Fruit fly (Drosophila melanogaster) whole organism: ENCODE measurements around the gene wts.

Experiments
- CG8478 ChIP-seq: fragments of >200 bp; optimal IDR thresholded peaks from 2 replicates; lab custom pipeline; 2018; ENCODE audit warnings: inconsistent platforms
- Dll ChIP-seq: fragments of >200 bp; optimal IDR thresholded peaks from 2 replicates; lab custom pipeline; 2017
- EcR ChIP-seq, 2 experiments: fragments of >200 bp; optimal IDR thresholded peaks; 2 replicates each; lab custom pipeline; 2017; ENCODE audit warnings: missing biosample characterization in 2 of 2, missing genetic modification characterization in 2 of 2, missing genetic modification reagents in 2 of 2
- pan ChIP-seq: fragments of >200 bp; optimal IDR thresholded peaks from 2 replicates; lab custom pipeline; 2017
- psq ChIP-seq: fragments of >200 bp; optimal IDR thresholded peaks from 2 replicates; lab custom pipeline; 2017
- usp ChIP-seq: fragments of >200 bp; optimal IDR thresholded peaks from 2 replicates; lab custom pipeline; 2017; ENCODE audit warnings: missing biosample characterization, missing genetic modification characterization, mixed read lengths

The wts gene

dm6 chr3R:30756191-30756590 is 50.2 kb downstream of the wts start:
- TF ChIP-seq psq (lab: Kevin White, UChicago): no peak
- TF ChIP-seq usp (GFP tag; lab: Kevin White, UChicago): no peak
- TF ChIP-seq Dll (lab: Kevin White, UChicago): no peak
- TF ChIP-seq EcR (GFP tag; optimal IDR thresholded peaks at IDR 0.05; lab: Kevin White, UChicago): no peak
- no peak for TF ChIP-seq pan (lab: Kevin White, UChicago)
- no peak for TF ChIP-seq CG8478 (lab: Kevin White, UChicago)

DNA sequence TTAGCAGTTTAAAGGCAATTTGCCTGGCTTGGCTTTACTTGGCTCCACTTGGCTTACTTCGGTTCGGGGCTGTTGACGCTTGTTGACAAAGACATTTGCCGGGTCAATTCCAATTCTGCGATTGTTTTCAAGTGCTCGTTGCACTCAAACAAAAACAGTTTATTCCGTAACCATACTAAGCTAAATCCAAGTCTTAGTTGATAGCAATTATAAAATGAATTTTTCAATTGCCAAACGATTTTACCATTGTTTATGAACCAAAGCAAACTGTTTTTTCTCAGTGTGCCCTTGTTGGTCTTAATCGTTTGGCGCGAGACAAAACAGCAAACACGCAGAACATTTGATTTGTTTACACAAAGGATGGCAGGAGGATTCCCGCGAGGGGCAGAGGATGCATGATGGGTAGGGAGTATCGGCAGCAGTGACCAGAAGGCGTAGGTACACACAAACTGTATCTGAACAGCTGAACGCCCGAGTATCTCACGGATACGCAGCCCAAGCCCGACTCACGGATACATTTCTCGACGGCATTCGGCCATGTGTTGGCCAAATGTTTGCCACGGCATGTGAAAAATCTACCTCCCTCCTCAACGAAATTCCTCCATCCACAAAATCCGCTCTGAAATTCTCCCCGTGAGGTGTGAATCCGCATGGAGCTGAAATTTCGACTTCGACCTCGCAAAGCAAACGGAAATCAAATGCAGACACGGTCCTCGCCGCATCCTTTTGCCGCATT is 51.8 kb downstream of the wts start:
- TF ChIP-seq psq (lab: Kevin White, UChicago) (no peak), usp (GFP tag; lab: Kevin White, UChicago) (no peak), pan (lab: Kevin White, UChicago) (no peak)

DNA sequence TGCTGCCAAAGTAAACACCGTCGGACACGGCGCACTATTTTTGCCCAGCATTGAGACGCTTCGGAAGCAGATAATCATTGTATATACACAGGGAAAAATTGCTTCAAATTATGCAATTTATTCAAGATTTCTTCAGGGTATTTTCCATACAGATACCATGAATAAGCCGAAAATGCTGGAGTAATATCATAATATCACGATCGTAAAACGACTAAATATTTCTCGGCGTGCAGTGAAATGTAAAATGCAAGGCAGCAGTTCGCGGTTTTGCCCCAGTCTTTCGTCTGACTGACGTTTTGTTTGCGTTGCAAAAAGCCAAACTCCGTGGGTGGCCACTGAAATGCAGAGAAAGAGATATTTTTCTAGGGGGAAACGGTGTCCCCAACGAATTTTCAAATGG is 55.5 kb downstream of the wts start:
- no peak for TF ChIP-seq CG8478 (lab: Kevin White, UChicago)
- TF ChIP-seq EcR (GFP tag; optimal IDR thresholded peaks at IDR 0.05; lab: Kevin White, UChicago): no peak
- no peak for TF ChIP-seq Dll (lab: Kevin White, UChicago)
- TF ChIP-seq pan (lab: Kevin White, UChicago): no peak
- TF ChIP-seq usp (GFP tag; lab: Kevin White, UChicago): no peak
- no peak for TF ChIP-seq psq (lab: Kevin White, UChicago)

dm6 chr3R:30747039-30747438 is 59.4 kb downstream of the wts start:
- TF ChIP-seq psq (lab: Kevin White, UChicago) (no peak), pan (lab: Kevin White, UChicago) (no peak), CG8478 (lab: Kevin White, UChicago) (no peak), usp (GFP tag; lab: Kevin White, UChicago) (no peak), EcR (GFP tag; optimal IDR thresholded peaks at IDR 0.05; lab: Kevin White, UChicago) (no peak), Dll (lab: Kevin White, UChicago) (no peak)

- TF ChIP-seq Dll (lab: Kevin White, UChicago): no peak
- TF ChIP-seq pan (lab: Kevin White, UChicago): no peak
- no peak for TF ChIP-seq CG8478 (lab: Kevin White, UChicago)
- TF ChIP-seq EcR (GFP tag; optimal IDR thresholded peaks at IDR 0.05; lab: Kevin White, UChicago): no peak
- no peak for TF ChIP-seq psq (lab: Kevin White, UChicago)
- no peak for TF ChIP-seq usp (GFP tag; lab: Kevin White, UChicago)
These were observed 60.2 kb downstream of the wts start, which contains the start of gene Npc2h for dm6 chr3R:30746190-30746589. Gene Npc2h (minus strand): TSS chr3R:30746290.

DNA sequence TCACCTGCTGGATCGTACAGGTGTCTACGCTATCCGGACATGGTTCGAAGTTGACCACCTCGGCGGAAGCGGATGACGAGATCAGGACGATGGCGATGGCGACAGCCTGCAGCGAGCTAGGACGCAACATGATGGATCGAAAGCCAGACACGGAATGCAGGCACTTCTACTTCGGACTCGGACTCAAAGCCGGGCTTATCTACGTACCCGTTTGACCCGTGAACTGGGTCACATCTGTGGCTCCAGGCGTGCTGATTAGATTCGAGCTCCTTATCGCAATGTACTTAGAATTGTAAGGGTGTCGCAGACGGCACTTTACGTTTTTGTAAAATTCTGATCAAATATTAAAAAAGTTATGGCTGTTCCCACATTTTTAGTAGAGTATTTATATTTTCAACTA is 61.3 kb downstream of the wts start, which contains the start of gene Npc2g:
Gene Npc2g, minus strand, starts transcription at position 160 of the 400 bp plus-strand sequence.
- TF ChIP-seq EcR (GFP tag; optimal IDR thresholded peaks at IDR 0.05; lab: Kevin White, UChicago) (no peak), pan (lab: Kevin White, UChicago) (no peak), psq (lab: Kevin White, UChicago) (no peak), CG8478 (lab: Kevin White, UChicago) (no peak), Dll (lab: Kevin White, UChicago) (no peak), usp (GFP tag; lab: Kevin White, UChicago) (no peak)

DNA sequence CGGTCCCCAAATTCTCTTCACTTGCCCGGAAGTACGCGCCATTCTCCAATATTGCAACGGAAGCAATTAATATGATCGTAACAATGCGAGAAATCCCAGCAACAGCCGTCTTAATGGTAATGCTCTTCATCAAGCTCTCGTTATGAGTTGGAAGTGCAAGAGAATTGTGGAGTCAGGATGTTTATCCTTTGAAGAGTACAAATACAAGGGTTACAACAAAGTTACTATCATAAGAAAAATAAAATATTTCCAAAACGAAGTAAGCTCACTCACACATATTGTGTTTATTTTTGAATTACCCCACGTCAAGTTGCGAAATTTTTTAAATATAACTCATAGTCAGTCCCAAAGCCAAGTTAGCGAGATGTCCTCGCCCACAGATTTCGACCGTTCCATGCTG is 63.8 kb downstream of the wts start, which contains the start of gene CG15543:
Gene CG15543, plus strand, starts transcription at position 301 of the 400 bp plus-strand sequence.
- TF ChIP-seq usp (GFP tag; lab: Kevin White, UChicago) (no peak), pan (lab: Kevin White, UChicago) (no peak), Dll (lab: Kevin White, UChicago) (no peak), CG8478 (lab: Kevin White, UChicago) (no peak)

DNA sequence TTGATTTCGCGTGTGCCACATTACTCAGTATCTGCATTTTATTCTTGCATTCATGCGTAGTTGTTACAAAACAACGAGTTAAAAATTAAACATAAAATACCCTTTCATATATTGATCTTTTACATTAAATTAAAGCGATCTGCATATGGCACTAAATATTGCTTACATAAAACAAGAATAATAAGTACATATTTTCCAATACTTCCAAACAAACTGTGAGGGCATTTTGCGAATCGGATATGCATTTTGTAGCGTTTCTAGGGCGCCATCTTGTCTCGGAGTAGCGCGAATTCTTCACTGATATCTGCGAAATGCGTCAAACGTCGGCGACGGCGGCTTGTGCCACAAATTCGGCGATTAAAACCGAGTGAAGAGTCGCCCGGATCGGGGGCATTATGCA is 65.0 kb downstream of the wts start:
- TF ChIP-seq CG8478 (lab: Kevin White, UChicago) (no peak), usp (GFP tag; lab: Kevin White, UChicago) (no peak), psq (lab: Kevin White, UChicago) (no peak), EcR (GFP tag; optimal IDR thresholded peaks at IDR 0.05; lab: Kevin White, UChicago) (no peak), Dll (lab: Kevin White, UChicago) (no peak), pan (lab: Kevin White, UChicago) (no peak)
